Worm (Caenorhabditis elegans): ENCODE results near the gene R10H10.3.
A peak's percentile ranks its signal among the peaks of the same experiment; 100 is the strongest.

R10H10.3 gene

DNA sequence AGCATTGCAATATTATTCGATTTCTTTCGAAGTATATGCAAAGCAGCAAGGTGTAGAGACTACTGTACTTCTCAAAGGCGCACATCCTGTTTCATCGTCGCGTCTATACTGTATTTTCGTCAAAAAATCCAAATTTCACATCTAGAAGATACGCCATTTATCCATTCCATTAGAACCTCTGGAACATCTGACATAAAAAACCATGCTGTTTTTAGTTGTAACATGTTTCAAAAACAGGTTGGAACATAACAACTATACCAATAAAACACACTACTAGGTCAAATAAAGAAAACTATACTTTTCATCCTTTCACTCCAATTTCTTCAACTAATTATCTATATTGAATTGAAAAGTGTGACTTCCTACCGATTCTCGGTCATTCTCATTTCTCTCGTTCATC lies 28.0 kb upstream of the R10H10.3 start, which contains the start of gene ugt-59:
TSS of gene ugt-59 (plus strand) at position 301 of the 400 bp plus-strand sequence.
- TF ChIP-seq sox-4 (tag; optimal IDR thresholded peaks at IDR 0.05) (no peak), lin-11 (tag; optimal IDR thresholded peaks at IDR 0.05) (no peak), ceh-31 (tag; optimal IDR thresholded peaks at IDR 0.05) (no peak), pha-2 (tag; optimal IDR thresholded peaks at IDR 0.05) (no peak), ceh-18 (tag; optimal IDR thresholded peaks at IDR 0.05) (no peak), hlh-6 (tag; optimal IDR thresholded peaks at IDR 0.05) (no peak), ref-2 (tag; optimal IDR thresholded peaks at IDR 0.05) (no peak), zip-5 (tag; optimal IDR thresholded peaks at IDR 0.05) (no peak), eyg-1 (tag; optimal IDR thresholded peaks at IDR 0.05) (no peak), npax-4 (tag; optimal IDR thresholded peaks at IDR 0.05) (no peak)

DNA sequence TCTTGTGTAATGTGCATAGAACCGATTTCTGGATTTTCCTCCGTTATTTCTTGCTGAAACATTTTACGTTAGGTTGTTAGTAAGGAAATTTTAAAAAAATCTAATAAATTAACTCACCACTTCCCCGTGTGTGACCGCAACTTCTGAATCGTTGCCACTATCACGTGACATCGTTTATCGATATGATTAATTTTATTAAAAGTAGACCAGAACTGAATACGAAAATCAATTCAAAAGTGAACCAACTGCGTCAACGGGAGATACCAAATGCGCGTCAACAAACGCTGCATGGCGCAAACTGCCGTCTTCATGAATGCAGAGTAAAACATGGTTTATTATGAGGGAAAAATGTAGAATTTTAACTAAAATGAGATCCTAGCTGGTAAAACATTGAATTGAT lies 22.3 kb upstream of the R10H10.3 start, which contains the start of gene sir-2.1:
TSS of gene sir-2.1 (minus strand) at position 212 of the 400 bp plus-strand sequence.
- peak; percentile 0 for TF ChIP-seq unc-42 (tag; optimal IDR thresholded peaks at IDR 0.05)
- no peak for TF ChIP-seq hlh-15 (tag; optimal IDR thresholded peaks at IDR 0.05)
- TF ChIP-seq hlh-30 (tag; optimal IDR thresholded peaks at IDR 0.05; ENCODE audit: insufficient read depth): peak; percentile 38

DNA sequence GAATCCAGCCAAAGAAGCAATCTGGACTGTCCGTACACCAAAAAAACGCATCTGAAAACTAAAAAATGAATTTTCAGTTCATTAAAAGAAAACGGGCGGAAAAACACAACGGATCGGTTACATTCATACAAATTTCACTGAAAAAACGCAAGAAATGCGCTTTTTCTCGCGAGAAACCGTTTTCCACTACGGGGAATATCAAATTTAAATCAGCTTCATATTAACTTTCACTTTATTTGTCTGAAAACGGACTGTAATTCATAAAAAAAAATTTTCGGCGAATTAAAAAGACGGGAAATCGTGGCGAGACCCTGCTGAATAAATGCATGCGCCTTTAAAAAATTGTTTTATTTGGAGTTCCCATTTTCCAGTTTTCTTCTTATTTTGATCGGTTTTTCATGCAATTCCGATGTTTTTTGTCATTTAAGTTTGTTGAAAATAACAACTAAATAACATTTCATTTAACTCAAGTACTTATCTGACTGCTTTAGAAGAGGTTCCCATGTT lies 20.5 kb upstream of the R10H10.3 start, which contains the start of gene pges-2:
TSS of gene pges-2 (minus strand) at position 51 of the 507 bp plus-strand sequence.
- TF ChIP-seq F13H6.1 (tag; optimal IDR thresholded peaks at IDR 0.05) (no peak), tbx-7 (tag; optimal IDR thresholded peaks at IDR 0.05) (no peak), unc-42 (tag; optimal IDR thresholded peaks at IDR 0.05) (no peak), C38D4.7 (GFP tag; optimal IDR thresholded peaks at IDR 0.05) (no peak), ceh-34 (tag; optimal IDR thresholded peaks at IDR 0.05) (no peak), pax-1 (tag; optimal IDR thresholded peaks at IDR 0.05) (no peak), syd-9 (tag; optimal IDR thresholded peaks at IDR 0.05) (no peak), sdc-2 (tag; optimal IDR thresholded peaks at IDR 0.05) (no peak), ets-4 (tag; optimal IDR thresholded peaks at IDR 0.05) (no peak), ceh-45 (GFP tag; IDR thresholded peaks at IDR 0.05) (no peak), ceh-22 (tag; optimal IDR thresholded peaks at IDR 0.05) (no peak), ceh-14 (tag; optimal IDR thresholded peaks at IDR 0.05) (no peak), npax-4 (tag; optimal IDR thresholded peaks at IDR 0.05) (no peak), sox-4 (tag; optimal IDR thresholded peaks at IDR 0.05) (no peak), fkh-6 (tag; optimal IDR thresholded peaks at IDR 0.05) (no peak), madf-2 (tag; optimal IDR thresholded peaks at IDR 0.05) (no peak), ceh-24 (tag; optimal IDR thresholded peaks at IDR 0.05) (no peak), unc-55 (GFP tag; optimal IDR thresholded peaks at IDR 0.05) (no peak), ceh-19 (GFP tag; optimal IDR thresholded peaks at IDR 0.05) (no peak), lin-11 (tag; optimal IDR thresholded peaks at IDR 0.05) (no peak)

DNA sequence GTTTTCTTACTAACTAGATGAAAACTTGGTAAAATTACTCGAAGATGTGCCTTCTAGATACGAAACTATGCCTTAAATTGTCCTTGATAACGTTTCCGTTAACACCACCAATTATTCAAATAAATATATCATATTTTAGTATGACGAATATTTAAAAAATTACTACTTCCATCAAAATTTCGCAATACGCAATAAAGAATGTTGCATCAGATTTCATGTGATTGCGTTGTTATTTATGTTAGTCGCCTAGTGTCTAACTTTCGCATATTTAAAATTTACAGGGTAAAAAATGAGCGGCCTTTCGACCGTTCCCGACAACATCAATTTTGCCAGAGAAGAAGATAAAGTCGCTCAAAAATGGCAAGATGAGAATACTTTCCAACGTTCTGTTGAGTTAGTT lies 20.0 kb upstream of the R10H10.3 start, which contains the start of gene iars-1:
TSS of gene iars-1 (plus strand) at position 276 of the 400 bp plus-strand sequence.
- no peak for TF ChIP-seq pqm-1 (tag; optimal IDR thresholded peaks at IDR 0.05)

DNA sequence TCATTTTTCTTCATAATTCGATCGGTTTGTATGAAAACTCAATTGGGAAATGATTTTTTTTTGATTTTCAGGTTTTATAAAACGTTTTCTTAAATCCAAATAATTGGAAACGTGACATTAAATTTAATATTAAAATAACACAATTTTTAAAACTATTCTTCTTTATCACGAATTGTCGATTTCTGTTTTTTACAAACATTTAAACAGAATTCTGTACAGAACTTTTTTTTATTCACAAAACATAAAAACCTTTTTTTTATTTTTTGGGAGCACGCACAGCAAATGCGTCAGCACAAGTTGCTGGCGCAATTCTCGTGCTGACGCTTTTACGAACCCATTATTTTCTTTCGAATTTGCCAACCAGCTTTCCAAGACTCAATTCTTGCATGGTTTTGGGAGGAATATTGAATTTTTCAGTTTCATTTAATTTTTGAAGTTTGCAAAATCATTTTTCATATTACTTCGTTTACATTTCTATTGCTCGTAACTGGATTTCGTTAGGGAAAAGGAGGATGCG lies 14.5 kb upstream of the R10H10.3 start, which contains the start of gene mpz-5:
TSS of gene mpz-5 (minus strand) at position 51 of the 517 bp plus-strand sequence.
- TF ChIP-seq sox-4 (tag; optimal IDR thresholded peaks at IDR 0.05) (peak; percentile 6), ceh-34 (tag; optimal IDR thresholded peaks at IDR 0.05) (peak; percentile 10), dve-1 (tag; optimal IDR thresholded peaks at IDR 0.05) (peak; percentile 20), fkh-10 (GFP tag; optimal IDR thresholded peaks at IDR 0.05) (no peak), hlh-8 (tag; optimal IDR thresholded peaks at IDR 0.05) (no peak), elt-2 (tag; optimal IDR thresholded peaks at IDR 0.05) (peak; percentile 34), nfya-1 (tag; optimal IDR thresholded peaks at IDR 0.05) (peak; percentile 40), C08G9.2 (tag; optimal IDR thresholded peaks at IDR 0.05) (no peak), ahr-1 (tag; optimal IDR thresholded peaks at IDR 0.05) (no peak), tbx-2 (tag; optimal IDR thresholded peaks at IDR 0.05) (peak; percentile 6), ztf-16 (tag; optimal IDR thresholded peaks at IDR 0.05) (peak; percentile 7), ceh-31 (tag; optimal IDR thresholded peaks at IDR 0.05) (peak; percentile 30), lin-11 (tag; optimal IDR thresholded peaks at IDR 0.05) (peak; percentile 9), unc-86 (tag; optimal IDR thresholded peaks at IDR 0.05) (peak; percentile 19), fax-1 (tag; optimal IDR thresholded peaks at IDR 0.05) (peak; percentile 38), pag-3 (tag; optimal IDR thresholded peaks at IDR 0.05; ENCODE audit: borderline replicate concordance) (no peak)
